Worm (Caenorhabditis elegans) whole organism, L4/young adult: ENCODE data around the gene ipla-2.

Experiments
- W03F9.2 ChIP-seq: fragments of 150-350 bp; optimal IDR thresholded peaks from 2 replicates; lab custom pipeline; 2014; ENCODE audit warnings: missing biosample characterization, missing genetic modification characterization
- dao-5 ChIP-seq: sonication (generic microtip); optimal IDR thresholded peaks from 2 replicates; lab custom pipeline; 2016; ENCODE audit warnings: missing genotype, missing genetic modification characterization, moderate library complexity, missing compliant biosample characterization
- him-1 ChIP-seq: sonication (generic microtip); optimal IDR thresholded peaks from 2 replicates; lab custom pipeline; 2016; ENCODE audit warnings: missing genotype, missing genetic modification reagents, missing genetic modification characterization, missing compliant biosample characterization

The ipla-2 gene

ce11 chrX:9837989-9838541 lies at the start of gene ipla-2:
TSS of gene ipla-2 (minus strand) at chrX:9838039.
- TF ChIP-seq him-1 (tag; lab: Kevin White, UChicago): no peak
- peak; percentile 72 for TF ChIP-seq W03F9.2 (tag; lab: Kevin White, UChicago)

- no peak for TF ChIP-seq W03F9.2 (tag; lab: Kevin White, UChicago)
- no peak for TF ChIP-seq dao-5 (tag; lab: Kevin White, UChicago)
- TF ChIP-seq him-1 (tag; lab: Kevin White, UChicago): no peak
These were observed 46.0 kb upstream of the ipla-2 start, which contains the start of gene mrp-4 for ce11 chrX:9883837-9884324. TSS of gene mrp-4 (plus strand) at chrX:9884274.

- no peak for TF ChIP-seq him-1 (tag; lab: Kevin White, UChicago)
- no peak for TF ChIP-seq W03F9.2 (tag; lab: Kevin White, UChicago)
- no peak for TF ChIP-seq dao-5 (tag; lab: Kevin White, UChicago)
These were observed 44.7 kb upstream of the ipla-2 start for ce11 chrX:9882572-9882971.

- TF ChIP-seq W03F9.2 (tag; lab: Kevin White, UChicago): no peak
- TF ChIP-seq him-1 (tag; lab: Kevin White, UChicago): no peak
- no peak for TF ChIP-seq dao-5 (tag; lab: Kevin White, UChicago)
These were observed 44.3 kb upstream of the ipla-2 start, which contains the start of gene glo-1 for ce11 chrX:9882112-9882511. TSS of gene glo-1 (minus strand) at chrX:9882212.

ce11 chrX:9877117-9877516 lies 39.3 kb upstream of the ipla-2 start, which contains the start of gene R07B1.9:
TSS of gene R07B1.9 (plus strand) at chrX:9877417.
- TF ChIP-seq dao-5 (tag; lab: Kevin White, UChicago) (no peak), him-1 (tag; lab: Kevin White, UChicago) (no peak), W03F9.2 (tag; lab: Kevin White, UChicago) (no peak)

ce11 chrX:9872554-9872953 lies 34.7 kb upstream of the ipla-2 start, which contains the start of gene R07B1.8:
TSS of gene R07B1.8 (minus strand) at chrX:9872654.
- TF ChIP-seq dao-5 (tag; lab: Kevin White, UChicago): no peak

ce11 chrX:9869522-9869921 lies 31.7 kb upstream of the ipla-2 start, which contains the start of gene R07B1.13:
TSS of gene R07B1.13 (plus strand) at chrX:9869822.
- TF ChIP-seq dao-5 (tag; lab: Kevin White, UChicago): no peak
- no peak for TF ChIP-seq him-1 (tag; lab: Kevin White, UChicago)
- no peak for TF ChIP-seq W03F9.2 (tag; lab: Kevin White, UChicago)

- TF ChIP-seq him-1 (tag; lab: Kevin White, UChicago): no peak
- TF ChIP-seq W03F9.2 (tag; lab: Kevin White, UChicago): no peak
- no peak for TF ChIP-seq dao-5 (tag; lab: Kevin White, UChicago)
These were observed 31.0 kb upstream of the ipla-2 start, which contains the start of gene R07B1.7 for ce11 chrX:9868820-9869219. TSS of gene R07B1.7 (plus strand) at chrX:9869120.

- TF ChIP-seq him-1 (tag; lab: Kevin White, UChicago) (no peak), W03F9.2 (tag; lab: Kevin White, UChicago) (no peak), dao-5 (tag; lab: Kevin White, UChicago) (no peak)
These were observed 28.5 kb upstream of the ipla-2 start, which contains the start of gene R07B1.6 for ce11 chrX:9866355-9866754. TSS of gene R07B1.6 (plus strand) at chrX:9866655.

ce11 chrX:9862916-9863624 lies 25.2 kb upstream of the ipla-2 start, which contains the start of the genes gst-36 and R07B1.5:
TSS of gene gst-36 (minus strand) at chrX:9862960.
TSS of gene R07B1.5 (plus strand) at chrX:9863580.
- TF ChIP-seq W03F9.2 (tag; lab: Kevin White, UChicago) (no peak), him-1 (tag; lab: Kevin White, UChicago) (no peak), dao-5 (tag; lab: Kevin White, UChicago) (no peak)

ce11 chrX:9858069-9858468 lies 20.2 kb upstream of the ipla-2 start, which contains the start of gene scav-5:
TSS of gene scav-5 (plus strand) at chrX:9858365.
- no peak for TF ChIP-seq W03F9.2 (tag; lab: Kevin White, UChicago)

ce11 chrX:9856618-9857017 lies 18.8 kb upstream of the ipla-2 start, which contains the start of gene R07B1.11:
TSS of gene R07B1.11 (plus strand) at chrX:9856918.
- no peak for TF ChIP-seq W03F9.2 (tag; lab: Kevin White, UChicago)
- TF ChIP-seq him-1 (tag; lab: Kevin White, UChicago): no peak
- no peak for TF ChIP-seq dao-5 (tag; lab: Kevin White, UChicago)

- no peak for TF ChIP-seq him-1 (tag; lab: Kevin White, UChicago)
These were observed 14.0 kb upstream of the ipla-2 start, which contains the start of gene lec-7 for ce11 chrX:9851745-9852330. TSS of gene lec-7 (plus strand) at chrX:9852041.
